Fruit fly (Drosophila melanogaster): Measurements from ENCODE around the gene Miro.
A peak's percentile ranks its signal among the peaks of the same experiment; 100 is the strongest.

Miro gene

DNA sequence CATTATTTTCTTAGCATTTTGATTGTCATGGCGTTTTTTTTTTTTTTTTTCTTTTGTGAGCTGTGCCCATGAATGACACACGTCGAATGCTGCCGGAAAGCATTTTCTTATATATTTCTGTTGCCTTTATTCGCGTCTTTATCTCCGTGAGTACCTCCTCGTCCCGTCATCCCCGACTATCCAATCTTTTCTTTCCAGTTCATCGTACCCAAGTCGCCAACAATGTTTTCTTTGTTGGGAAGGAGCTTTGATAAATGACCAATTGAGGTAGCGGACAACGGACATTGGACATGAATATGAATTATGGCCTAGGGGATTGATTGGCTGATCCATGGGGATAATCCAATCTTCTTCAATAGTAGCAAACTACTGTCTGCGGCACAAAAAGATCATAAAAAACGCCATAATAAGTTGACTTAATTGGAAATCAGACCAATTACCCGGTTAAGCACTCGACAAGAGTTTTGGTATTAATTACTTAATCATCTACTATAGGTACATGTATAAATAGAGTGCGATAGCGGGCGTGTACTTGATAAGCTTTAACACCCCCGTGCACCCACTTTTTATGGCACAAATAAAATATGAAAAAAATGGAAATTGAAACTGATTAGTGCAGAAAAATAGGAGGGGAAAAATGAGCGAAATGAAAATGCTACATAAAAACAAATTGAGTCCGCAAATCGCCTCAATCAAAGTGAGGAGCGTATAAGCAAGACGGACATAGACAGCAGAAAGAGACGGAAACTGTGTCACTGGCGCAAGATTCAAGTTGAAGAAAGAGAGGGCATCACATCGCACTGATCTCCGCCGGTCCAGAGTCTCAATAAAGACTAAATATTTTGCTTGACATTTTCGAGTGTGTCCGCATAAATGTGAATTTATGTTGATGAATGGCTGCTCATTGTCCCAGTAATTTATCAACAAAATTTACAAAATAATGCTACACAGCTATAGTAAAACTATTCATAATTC lies 22.4 kb downstream of the Miro start:
- TF ChIP-seq CG2678 (tag; optimal IDR thresholded peaks at IDR 0.05) (peak; percentile 41), chinmo (GFP tag; IDR thresholded peaks at IDR 0.05; ENCODE audit: partially characterized antibody) (0 out of 4 replicates have a peak, but pooled peaks have one; percentile 73), CG8359 (GFP tag; optimal IDR thresholded peaks at IDR 0.05; ENCODE audit: borderline replicate concordance) (no peak), CG10209 (GFP tag; optimal IDR thresholded peaks at IDR 0.05) (no peak), sqz (GFP tag; optimal IDR thresholded peaks at IDR 0.05) (peak; percentile 10), CG30020 (tag; optimal IDR thresholded peaks at IDR 0.05) (no peak), CG16779 (GFP tag; IDR thresholded peaks at IDR 0.05) (no peak), Pdp1 (GFP tag; optimal IDR thresholded peaks at IDR 0.05) (peak in 1 of 2 experiments; percentile 12), CG4282 (GFP tag; optimal IDR thresholded peaks at IDR 0.05) (no peak), mirr (GFP tag; optimal IDR thresholded peaks at IDR 0.05) (peak; percentile 3), Hr39 (optimal IDR thresholded peaks at IDR 0.05) (no peak), bcd (GFP tag; optimal IDR thresholded peaks at IDR 0.05) (no peak), CG2889 (GFP tag; IDR thresholded peaks at IDR 0.05) (0 out of 3 replicates have a peak, but pooled peaks have one; percentile 11), Neu2 (GFP tag; optimal IDR thresholded peaks at IDR 0.05; ENCODE audit: borderline replicate concordance) (no peak), CHES-1-like (GFP tag; optimal IDR thresholded peaks at IDR 0.05) (no peak), CG10431 (GFP tag; optimal IDR thresholded peaks at IDR 0.05) (no peak), CG8089 (GFP tag; optimal IDR thresholded peaks at IDR 0.05) (no peak), inv (GFP tag; IDR thresholded peaks at IDR 0.05; ENCODE audit: partially characterized antibody) (no peak), CG1603 (tag; optimal IDR thresholded peaks at IDR 0.05) (no peak), exex (tag; optimal IDR thresholded peaks at IDR 0.05) (peak; percentile 89), CG12744 (GFP tag; optimal IDR thresholded peaks at IDR 0.05) (no peak), Dek (tag; optimal IDR thresholded peaks at IDR 0.05) (no peak), Blimp-1 (GFP tag; optimal IDR thresholded peaks at IDR 0.05) (no peak), BtbVII (GFP tag; optimal IDR thresholded peaks at IDR 0.05) (peak; percentile 28), Doc3 (GFP tag; IDR thresholded peaks at IDR 0.05; ENCODE audit: partially characterized antibody) (no peak), CG10321 (GFP tag; IDR thresholded peaks at IDR 0.05) (peak; percentile 79), CG12942 (GFP tag; optimal IDR thresholded peaks at IDR 0.05) (no peak), CG14441 (GFP tag; IDR thresholded peaks at IDR 0.05) (no peak), pzg (GFP tag; optimal IDR thresholded peaks at IDR 0.05) (no peak), CG13296 (GFP tag; optimal IDR thresholded peaks at IDR 0.05) (no peak), CG10366 (GFP tag; IDR thresholded peaks at IDR 0.05) (no peak), Usf (GFP tag; optimal IDR thresholded peaks at IDR 0.05) (no peak), crc (GFP tag; optimal IDR thresholded peaks at IDR 0.05) (no peak), Doc2 (GFP tag; IDR thresholded peaks at IDR 0.05) (no peak), CG2199 (GFP tag; IDR thresholded peaks at IDR 0.05) (no peak), CG3995 (GFP tag; optimal IDR thresholded peaks at IDR 0.05) (no peak), Sox100B (GFP tag; optimal IDR thresholded peaks at IDR 0.05) (no peak), GATAe (GFP tag; conservative IDR thresholded peaks at IDR 0.05) (peak; percentile 46), sug (tag; optimal IDR thresholded peaks at IDR 0.05) (peak; percentile 84), CG16815 (GFP tag; optimal IDR thresholded peaks at IDR 0.05) (no peak), CG1832 (GFP tag; optimal IDR thresholded peaks at IDR 0.05) (no peak), CG34376 (GFP tag; optimal IDR thresholded peaks at IDR 0.05) (peak; percentile 44), ci (GFP tag; IDR thresholded peaks at IDR 0.05) (0 out of 3 replicates have a peak, but pooled peaks have one; percentile 19), Atf6 (GFP tag; IDR thresholded peaks at IDR 0.05) (peak; percentile 21; the same call in 1 of the 2 replicates), CG17186 (GFP tag; optimal IDR thresholded peaks at IDR 0.05) (no peak), CG8924 (tag; optimal IDR thresholded peaks at IDR 0.05) (no peak), abd-A (tag; optimal IDR thresholded peaks at IDR 0.05) (no peak), Lim3 (GFP tag; IDR thresholded peaks at IDR 0.05) (no peak)

All from whole organism, embryonic.